Worm (Caenorhabditis elegans): ENCODE data around the gene srh-237.

- TF ChIP-seq lin-39 (tag; optimal IDR thresholded peaks at IDR 0.05): no peak
- no peak for TF ChIP-seq ama-1 (optimal IDR thresholded peaks at IDR 0.05)
- no peak for TF ChIP-seq unc-62 (GFP tag; optimal IDR thresholded peaks at IDR 0.05)
- TF ChIP-seq snpc-4 (tag; optimal IDR thresholded peaks at IDR 0.05): no peak
- TF ChIP-seq nhr-25 (tag; optimal IDR thresholded peaks at IDR 0.05): no peak
- no peak for TF ChIP-seq R02D3.7 (tag; optimal IDR thresholded peaks at IDR 0.05)
- TF ChIP-seq nhr-21 (tag; optimal IDR thresholded peaks at IDR 0.05): no peak
- TF ChIP-seq elt-3 (tag; optimal IDR thresholded peaks at IDR 0.05): no peak
- no peak for TF ChIP-seq ZK546.5 (tag; optimal IDR thresholded peaks at IDR 0.05)
- TF ChIP-seq nhr-11 (tag; optimal IDR thresholded peaks at IDR 0.05): no peak
- no peak for TF ChIP-seq crh-2 (tag; optimal IDR thresholded peaks at IDR 0.05)
- no peak for TF ChIP-seq unc-39 (tag; optimal IDR thresholded peaks at IDR 0.05)
- no peak for TF ChIP-seq skn-1 (tag; optimal IDR thresholded peaks at IDR 0.05)
- TF ChIP-seq lin-11 (tag; optimal IDR thresholded peaks at IDR 0.05): no peak
Observed at ce11 chrV:17044500-17044899, 45.7 kb upstream of the srh-237 start, which contains the start of gene F28B1.2.
